Fruit fly (Drosophila melanogaster) whole organism, embryonic: ENCODE measurements around the gene dsd.
A peak's percentile ranks its signal among the peaks of the same experiment; 100 is the strongest.

Experiments used
- Atf3 ChIP-seq: fragments of 200-800 bp; sonication (Bioruptor generic); optimal IDR thresholded peaks from 3 replicates; lab custom pipeline; 2016; ENCODE audit warnings: missing biosample characterization, missing genetic modification characterization
- Bteb2 ChIP-seq: fragments of 200-800 bp; sonication (Bioruptor generic); optimal IDR thresholded peaks from 2 replicates; lab custom pipeline; 2016; ENCODE audit warnings: missing biosample characterization, missing genetic modification characterization
- CG10209 ChIP-seq: fragments of 200-800 bp; sonication (Bioruptor generic); optimal IDR thresholded peaks from 3 replicates; lab custom pipeline; 2017; ENCODE audit warnings: missing biosample characterization, mild to moderate bottlenecking, missing genetic modification characterization, missing genetic modification reagents
- CG12769 ChIP-seq: fragments of 200-800 bp; sonication (Bioruptor generic); optimal IDR thresholded peaks from 2 replicates; lab custom pipeline; 2019; ENCODE audit warnings: missing biosample characterization, mild to moderate bottlenecking, missing genetic modification characterization, moderate library complexity
- CG14860 ChIP-seq: fragments of 200-800 bp; sonication (Bioruptor generic); IDR thresholded peaks from 3 replicates; pipeline ENCODE4 v1.3.6; 2022; ENCODE audit warnings: missing biosample characterization, missing genetic modification characterization; ENCODE audit not compliant: partially characterized antibody
- CG17186 ChIP-seq: fragments of 200-800 bp; sonication (Bioruptor generic); optimal IDR thresholded peaks from 3 replicates; lab custom pipeline; 2017; ENCODE audit warnings: missing biosample characterization, missing genetic modification reagents, missing genetic modification characterization
- CG17385 ChIP-seq: fragments of 200-800 bp; sonication (Bioruptor generic); optimal IDR thresholded peaks from 3 replicates; lab custom pipeline; 2018; ENCODE audit warnings: missing biosample characterization, mild to moderate bottlenecking, missing genetic modification characterization
- CG1792 ChIP-seq: fragments of 200-800 bp; sonication (Bioruptor generic); optimal IDR thresholded peaks from 2 replicates; lab custom pipeline; 2016; ENCODE audit warnings: missing biosample characterization, missing genetic modification characterization
- CG1832 ChIP-seq: fragments of 200-800 bp; sonication (Bioruptor generic); optimal IDR thresholded peaks from 2 replicates; lab custom pipeline; 2017; ENCODE audit warnings: missing biosample characterization, mild to moderate bottlenecking, missing genetic modification characterization, inconsistent platforms
- CG2116 ChIP-seq: fragments of 200-800 bp; sonication (Bioruptor generic); optimal IDR thresholded peaks from 3 replicates; lab custom pipeline; 2018; ENCODE audit warnings: missing biosample characterization, mild to moderate bottlenecking, missing genetic modification characterization
- CG2199 ChIP-seq: fragments of 200-800 bp; sonication (Bioruptor generic); IDR thresholded peaks from 3 replicates; pipeline ENCODE4 v1.3.6; 2022; ENCODE audit warnings: missing biosample characterization, missing genetic modification characterization
- CG2712 ChIP-seq: fragments of 200-800 bp; optimal IDR thresholded peaks from 3 replicates; lab custom pipeline; 2019; ENCODE audit warnings: missing biosample characterization, mild to moderate bottlenecking, missing genetic modification characterization, moderate library complexity
- CG31441 ChIP-seq: fragments of 200-800 bp; sonication (Bioruptor generic); IDR thresholded peaks from 2 replicates; pipeline ENCODE4 v1.3.6; 2022; ENCODE audit warnings: missing biosample characterization, missing genetic modification characterization
- CG3726 ChIP-seq: fragments of 200-800 bp; sonication (Bioruptor generic); IDR thresholded peaks from 3 replicates; pipeline ENCODE4, ENCODE4 v1.3.6; 2022; ENCODE audit warnings: missing biosample characterization, missing genetic modification characterization
- CG43689 ChIP-seq: fragments of 200-800 bp; sonication (Bioruptor generic); IDR thresholded peaks from 2 replicates; pipeline ENCODE4 v1.3.6; 2022; ENCODE audit warnings: missing biosample characterization, missing genetic modification characterization
- CG4404 ChIP-seq: fragments of 200-800 bp; sonication (Bioruptor generic); IDR thresholded peaks from 2 replicates; pipeline ENCODE4 v1.3.6; 2022; ENCODE audit warnings: missing biosample characterization, missing genetic modification characterization
- CG6765 ChIP-seq: fragments of 200-800 bp; sonication (Bioruptor generic); optimal IDR thresholded peaks from 3 replicates; lab custom pipeline; 2017; ENCODE audit warnings: missing biosample characterization, mild to moderate bottlenecking, missing genetic modification characterization
- CG7839 ChIP-seq: fragments of 200-800 bp; sonication (Bioruptor generic); optimal IDR thresholded peaks from 3 replicates; lab custom pipeline; 2018; ENCODE audit warnings: missing biosample characterization, mild to moderate bottlenecking, missing genetic modification characterization, moderate library complexity
- CG7987 ChIP-seq: fragments of 200-800 bp; sonication (Bioruptor generic); optimal IDR thresholded peaks from 2 replicates; lab custom pipeline; 2018; ENCODE audit warnings: missing biosample characterization, mild to moderate bottlenecking, missing genetic modification characterization, moderate library complexity
- CG8388 ChIP-seq: fragments of 200-800 bp; sonication (Bioruptor generic); optimal IDR thresholded peaks from 2 replicates; lab custom pipeline; 2019; ENCODE audit warnings: missing biosample characterization, mild to moderate bottlenecking, missing genetic modification characterization, moderate library complexity
- CG8944 ChIP-seq: fragments of 200-800 bp; sonication (Bioruptor generic); optimal IDR thresholded peaks from 3 replicates; lab custom pipeline; 2016; ENCODE audit warnings: missing biosample characterization, missing genetic modification characterization
- CG9437 ChIP-seq: fragments of 200-800 bp; sonication (Bioruptor generic); optimal IDR thresholded peaks from 2 replicates; lab custom pipeline; 2018; ENCODE audit warnings: missing biosample characterization, mild to moderate bottlenecking, missing genetic modification characterization
- D ChIP-seq, 2 experiments: fragments of 200-800 bp in 1 of 2; fragments of >200 bp in 1 of 2; sonication (Bioruptor generic) in 1 of 2; optimal IDR thresholded peaks; 2 replicates in 1 of 2; 3 replicates in 1 of 2; lab custom pipeline; 2017; ENCODE audit warnings: mild to moderate bottlenecking in 1 of 2, missing biosample characterization in 1 of 2, missing genetic modification characterization in 1 of 2, missing genetic modification reagents in 1 of 2
- D19B ChIP-seq: fragments of 200-800 bp; sonication (Bioruptor generic); optimal IDR thresholded peaks from 2 replicates; lab custom pipeline; 2017; ENCODE audit warnings: missing biosample characterization, mild to moderate bottlenecking, missing genetic modification characterization
- Eip74EF ChIP-seq, 2 experiments: fragments of 200-800 bp in 1 of 2; fragments of >200 bp in 1 of 2; sonication (Bioruptor generic) in 1 of 2; optimal IDR thresholded peaks; 2 replicates each; lab custom pipeline; 2017 to 2019; ENCODE audit warnings: missing biosample characterization in 2 of 2, missing genetic modification characterization in 2 of 2, mild to moderate bottlenecking in 1 of 2, moderate library complexity in 1 of 2
- HHEX ChIP-seq: fragments of 200-800 bp; sonication (Bioruptor generic); optimal IDR thresholded peaks from 3 replicates; lab custom pipeline; 2017; ENCODE audit warnings: missing biosample characterization, mild to moderate bottlenecking, missing genetic modification characterization, missing genetic modification reagents
- Hmx ChIP-seq: fragments of 200-800 bp; sonication (Bioruptor generic); optimal IDR thresholded peaks from 2 replicates; lab custom pipeline; 2016; ENCODE audit warnings: missing biosample characterization, missing genetic modification characterization
- Side ChIP-seq: fragments of 200-800 bp; sonication (Bioruptor generic); optimal IDR thresholded peaks from 2 replicates; lab custom pipeline; 2016; ENCODE audit warnings: missing biosample characterization, missing genetic modification characterization
- Sry-δ ChIP-seq: fragments of 200-800 bp; sonication (Bioruptor generic); optimal IDR thresholded peaks from 2 replicates; lab custom pipeline; 2016; ENCODE audit warnings: missing biosample characterization, missing genetic modification characterization
- bab2 ChIP-seq: fragments of 200-800 bp; sonication (Bioruptor generic); optimal IDR thresholded peaks from 2 replicates; lab custom pipeline; 2016; ENCODE audit warnings: missing biosample characterization, missing genetic modification characterization
- bbx ChIP-seq: fragments of 200-800 bp; sonication (Bioruptor generic); IDR thresholded peaks from 2 replicates; pipeline ENCODE4 v1.3.6; 2022; ENCODE audit warnings: missing biosample characterization, missing genetic modification characterization; ENCODE audit not compliant: partially characterized antibody
- br ChIP-seq: fragments of >200 bp; optimal IDR thresholded peaks from 2 replicates; lab custom pipeline; 2017
- cad ChIP-seq: fragments of >200 bp; optimal IDR thresholded peaks from 2 replicates; lab custom pipeline; 2017; ENCODE audit warnings: missing biosample characterization, missing genetic modification characterization
- cato ChIP-seq: fragments of 200-800 bp; sonication (Bioruptor generic); optimal IDR thresholded peaks from 2 replicates; lab custom pipeline; 2016; ENCODE audit warnings: missing biosample characterization, missing genetic modification characterization, borderline replicate concordance
- chif ChIP-seq, 2 experiments: fragments of 200-800 bp; sonication (Bioruptor generic); optimal IDR thresholded peaks; 3 replicates each; lab custom pipeline; 2016; ENCODE audit warnings: missing biosample characterization in 2 of 2, missing genetic modification characterization in 2 of 2
- ci ChIP-seq: fragments of 200-800 bp; sonication (Bioruptor generic); IDR thresholded peaks from 3 replicates; pipeline ENCODE4 v1.3.6; 2022; ENCODE audit warnings: missing biosample characterization, missing genetic modification characterization
- dmrt11E ChIP-seq: fragments of 200-800 bp; sonication (Bioruptor generic); optimal IDR thresholded peaks from 3 replicates; lab custom pipeline; 2018; ENCODE audit warnings: missing biosample characterization, mild to moderate bottlenecking, missing genetic modification characterization, moderate library complexity
- fd96Cb ChIP-seq: fragments of 200-800 bp; sonication (Bioruptor generic); optimal IDR thresholded peaks from 2 replicates; lab custom pipeline; 2018; ENCODE audit warnings: missing biosample characterization, mild to moderate bottlenecking, missing genetic modification characterization, moderate library complexity
- gem ChIP-seq: fragments of 200-800 bp; sonication (Bioruptor generic); optimal IDR thresholded peaks from 2 replicates; lab custom pipeline; 2019; ENCODE audit warnings: missing biosample characterization, mild to moderate bottlenecking, missing genetic modification characterization, moderate library complexity
- gsb-n ChIP-seq: fragments of 200-800 bp; sonication (Bioruptor generic); optimal IDR thresholded peaks from 3 replicates; lab custom pipeline; 2018; ENCODE audit warnings: missing biosample characterization, mild to moderate bottlenecking, missing genetic modification characterization
- ham ChIP-seq: fragments of 200-800 bp; sonication (Bioruptor generic); IDR thresholded peaks from 2 replicates; pipeline ENCODE4 v1.3.6; 2022; ENCODE audit warnings: missing biosample characterization, missing genetic modification characterization
- hth ChIP-seq: fragments of >200 bp; optimal IDR thresholded peaks from 2 replicates; lab custom pipeline; 2017; ENCODE audit warnings: inconsistent platforms
- kay ChIP-seq: fragments of 200-800 bp; sonication (Bioruptor generic); optimal IDR thresholded peaks from 2 replicates; lab custom pipeline; 2016; ENCODE audit warnings: missing biosample characterization, missing genetic modification characterization
- odd ChIP-seq: fragments of 200-800 bp; sonication (Bioruptor generic); optimal IDR thresholded peaks from 2 replicates; lab custom pipeline; 2017; ENCODE audit warnings: missing biosample characterization, mild to moderate bottlenecking, missing genetic modification characterization
- rib ChIP-seq: fragments of 200-800 bp; sonication (Bioruptor generic); IDR thresholded peaks from 2 replicates; pipeline ENCODE4 v1.3.6; 2022; ENCODE audit warnings: missing biosample characterization, missing genetic modification characterization
- sim ChIP-seq: fragments of 200-800 bp; sonication (Bioruptor generic); IDR thresholded peaks from 2 replicates; pipeline ENCODE4 v1.3.6; 2022; ENCODE audit warnings: missing biosample characterization, missing genetic modification characterization
- slbo ChIP-seq: fragments of 200-800 bp; sonication (Bioruptor generic); IDR thresholded peaks from 2 replicates; pipeline ENCODE4 v1.3.6; 2022; ENCODE audit warnings: missing biosample characterization, missing genetic modification characterization
- sob ChIP-seq: fragments of 200-800 bp; sonication (Bioruptor generic); IDR thresholded peaks from 2 replicates; pipeline ENCODE4 v1.3.6; 2022; ENCODE audit warnings: missing biosample characterization, missing genetic modification characterization
- ttk ChIP-seq: fragments of 200-800 bp; sonication (Bioruptor generic); IDR thresholded peaks from 2 replicates; pipeline ENCODE4 v2.1.2; 2022; ENCODE audit warnings: missing biosample characterization, missing genetic modification characterization
- wor ChIP-seq: fragments of 200-800 bp; sonication (Bioruptor generic); IDR thresholded peaks from 2 replicates; pipeline ENCODE4 v1.3.6; 2022; ENCODE audit warnings: missing biosample characterization, missing genetic modification characterization

Gene dsd

dm6 chr3R:27604636-27605443, 2.4 kb downstream of the dsd start (continued):
- TF ChIP-seq wor (GFP tag; lab: Robert Waterston, UW) (no peak), CG1792 (no peak), D19B (GFP tag; lab: Kevin White, UChicago) (no peak), D (optimal IDR thresholded peaks at IDR 0.05; lab: Kevin White, UChicago) (no peak), D (GFP tag; optimal IDR thresholded peaks at IDR 0.05; lab: Kevin White, UChicago) (peak; percentile 29), dmrt11E (tag; lab: Kevin White, UChicago) (peak; percentile 2), chif (GFP tag; optimal IDR thresholded peaks at IDR 0.05; lab: Kevin White, UChicago) (peak in 1 of 2 experiments; percentile 25), HHEX (GFP tag; lab: Kevin White, UChicago) (no peak), Sry-δ (GFP tag; lab: Kevin White, UChicago) (no peak), cad (GFP tag; lab: Kevin White, UChicago) (no peak), gem (tag; lab: Kevin White, UChicago) (peak; percentile 58), hth (no peak), CG2712 (tag; lab: Kevin White, UChicago) (peak; percentile 46), fd96Cb (peak; percentile 42), CG2199 (GFP tag; lab: Robert Waterston, UW) (peak; percentile 91; the same call in 2 of the 3 replicates), Side (GFP tag; lab: Kevin White, UChicago) (no peak), CG2116 (GFP tag; lab: Kevin White, UChicago) (no peak), CG8388 (GFP tag; lab: Kevin White, UChicago) (peak; percentile 10), bbx (GFP tag; lab: Robert Waterston, UW) (no peak), bab2 (GFP tag; lab: Kevin White, UChicago) (peak; percentile 6), CG43689 (GFP tag; lab: Robert Waterston, UW) (no peak), br (lab: Kevin White, UChicago) (no peak), CG8944 (GFP tag; lab: Kevin White, UChicago) (no peak), slbo (GFP tag; lab: Robert Waterston, UW) (no peak), CG9437 (GFP tag; lab: Kevin White, UChicago) (peak; percentile 38), CG17186 (GFP tag; lab: Kevin White, UChicago) (no peak), ttk (GFP tag; lab: Robert Waterston, UW) (no peak), Bteb2 (GFP tag; lab: Kevin White, UChicago) (no peak), Hmx (GFP tag; lab: Kevin White, UChicago) (no peak), gsb-n (no peak), sim (GFP tag; lab: Robert Waterston, UW) (no peak), CG4404 (GFP tag; lab: Robert Waterston, UW) (no peak), Eip74EF (GFP tag; optimal IDR thresholded peaks at IDR 0.05; lab: Kevin White, UChicago) (peak in 1 of 2 experiments; percentile 43), sob (no peak), ham (GFP tag; lab: Robert Waterston, UW) (no peak), CG12769 (tag; lab: Kevin White, UChicago) (no peak), odd (GFP tag; lab: Kevin White, UChicago) (no peak), CG7987 (no peak), CG10209 (GFP tag; lab: Kevin White, UChicago) (peak; percentile 19), CG1832 (GFP tag; lab: Kevin White, UChicago) (no peak), kay (no peak), CG17385 (GFP tag; lab: Kevin White, UChicago) (no peak), rib (no peak), CG6765 (GFP tag; lab: Kevin White, UChicago) (peak; percentile 4), ci (GFP tag; lab: Robert Waterston, UW) (no peak), CG14860 (GFP tag; lab: Robert Waterston, UW) (no peak), CG31441 (GFP tag; lab: Robert Waterston, UW) (peak; percentile 69), Atf3 (GFP tag; lab: Kevin White, UChicago) (no peak), cato (no peak), CG3726 (GFP tag; lab: Robert Waterston, UW) (no peak), CG7839 (tag; lab: Kevin White, UChicago) (peak; percentile 56)
